Fruit fly (Drosophila melanogaster): ENCODE results near the gene Tsp3A.

The Tsp3A gene

dm6 chrX:2652124-2652923 lies 32.8 kb upstream of the Tsp3A start (continued):
- TF ChIP-seq pros (GFP tag; optimal IDR thresholded peaks at IDR 0.05) (peak; percentile 11), cg (GFP tag; optimal IDR thresholded peaks at IDR 0.05) (peak; percentile 46), abd-A (tag; optimal IDR thresholded peaks at IDR 0.05) (peak; percentile 49), ems (GFP tag; optimal IDR thresholded peaks at IDR 0.05) (no peak), crc (GFP tag; optimal IDR thresholded peaks at IDR 0.05) (peak; percentile 61), CG4820 (GFP tag; optimal IDR thresholded peaks at IDR 0.05) (peak; percentile 80), vvl (GFP tag; IDR thresholded peaks at IDR 0.05) (peak; percentile 42; the same call in 1 of the 2 replicates), nom (GFP tag; optimal IDR thresholded peaks at IDR 0.05) (peak; percentile 46), sens (GFP tag) (peak; percentile 24), Elba2 (GFP tag; optimal IDR thresholded peaks at IDR 0.05) (no peak), CG8478 (optimal IDR thresholded peaks at IDR 0.05) (peak; percentile 54), HLHmδ (GFP tag; optimal IDR thresholded peaks at IDR 0.05) (peak; percentile 19), CG10543 (GFP tag; optimal IDR thresholded peaks at IDR 0.05) (peak; percentile 16), CG3163 (GFP tag; optimal IDR thresholded peaks at IDR 0.05) (peak; percentile 32), CG7839 (tag; optimal IDR thresholded peaks at IDR 0.05) (peak; percentile 4), shn (GFP tag; optimal IDR thresholded peaks at IDR 0.05) (no peak), CG2199 (GFP tag; IDR thresholded peaks at IDR 0.05) (peak; percentile 57; the same call in 1 of the 3 replicates), Med (GFP tag) (peak; percentile 73), Drgx (GFP tag; IDR thresholded peaks at IDR 0.05) (peak; percentile 71), Ets65A (GFP tag) (peak; percentile 8), Trl (optimal IDR thresholded peaks at IDR 0.05) (peak; percentile 75 to 86), Trl (GFP tag; optimal IDR thresholded peaks at IDR 0.05) (no peak), gro (GFP tag; optimal IDR thresholded peaks at IDR 0.05) (peak; percentile 36), Hmx (GFP tag; optimal IDR thresholded peaks at IDR 0.05) (no peak), CG9215 (GFP tag; IDR thresholded peaks at IDR 0.05) (no peak), gce (GFP tag; IDR thresholded peaks at IDR 0.05) (0 out of 3 replicates have a peak, but pooled peaks have one; percentile 11), CG13775 (GFP tag; optimal IDR thresholded peaks at IDR 0.05) (no peak), CG32532 (GFP tag; IDR thresholded peaks at IDR 0.05) (peak; percentile 34; the same call in 1 of the 2 replicates), CG32772 (GFP tag; IDR thresholded peaks at IDR 0.05) (0 out of 2 replicates have a peak, but pooled peaks have one; percentile 17), chinmo (GFP tag; IDR thresholded peaks at IDR 0.05; ENCODE audit: partially characterized antibody) (peak; percentile 93; the same call in 3 of the 4 replicates), sr (GFP tag; IDR thresholded peaks at IDR 0.05) (peak; percentile 65; the same call in 1 of the 3 replicates), CG8290 (GFP tag; optimal IDR thresholded peaks at IDR 0.05) (no peak), CG8290 (tag; optimal IDR thresholded peaks at IDR 0.05) (peak in 1 of 2 experiments; percentile 18)

dm6 chrX:2651128-2651527 lies 31.6 kb upstream of the Tsp3A start:
- TF ChIP-seq odd (GFP tag; optimal IDR thresholded peaks at IDR 0.05) (no peak), CG3281 (GFP tag; optimal IDR thresholded peaks at IDR 0.05) (no peak), Mes4 (GFP tag; optimal IDR thresholded peaks at IDR 0.05) (no peak), ap (GFP tag; IDR thresholded peaks at IDR 0.05) (no peak), pros (GFP tag; optimal IDR thresholded peaks at IDR 0.05) (no peak), CG3995 (GFP tag; optimal IDR thresholded peaks at IDR 0.05) (no peak), pfk (GFP tag; optimal IDR thresholded peaks at IDR 0.05) (peak; percentile 83), CG6765 (GFP tag; optimal IDR thresholded peaks at IDR 0.05) (no peak), crol (GFP tag; IDR thresholded peaks at IDR 0.05) (peak; percentile 60), grn (GFP tag; optimal IDR thresholded peaks at IDR 0.05) (no peak), sc (optimal IDR thresholded peaks at IDR 0.05) (no peak), sc (GFP tag; optimal IDR thresholded peaks at IDR 0.05) (no peak), CG30020 (tag; optimal IDR thresholded peaks at IDR 0.05) (no peak), Elba2 (GFP tag; optimal IDR thresholded peaks at IDR 0.05) (no peak), CkIIα-i1 (GFP tag; IDR thresholded peaks at IDR 0.05) (no peak), CG8359 (GFP tag; optimal IDR thresholded peaks at IDR 0.05; ENCODE audit: borderline replicate concordance) (no peak), CG11085 (GFP tag; IDR thresholded peaks at IDR 0.05) (no peak), Deaf1 (tag; optimal IDR thresholded peaks at IDR 0.05) (no peak), Med (GFP tag) (peak; percentile 69), CG5180 (GFP tag; optimal IDR thresholded peaks at IDR 0.05) (no peak)
